Fruit fly (Drosophila melanogaster) whole organism, embryonic: Measurements from ENCODE around the gene aqz.

Source experiments
- fd96Cb ChIP-seq: fragments of 200-800 bp; sonication (Bioruptor generic); optimal IDR thresholded peaks from 2 replicates; lab custom pipeline; 2018; ENCODE audit warnings: missing biosample characterization, mild to moderate bottlenecking, missing genetic modification characterization, moderate library complexity
- h ChIP-seq: fragments of >200 bp; optimal IDR thresholded peaks from 2 replicates; lab custom pipeline; 2017

DNA sequence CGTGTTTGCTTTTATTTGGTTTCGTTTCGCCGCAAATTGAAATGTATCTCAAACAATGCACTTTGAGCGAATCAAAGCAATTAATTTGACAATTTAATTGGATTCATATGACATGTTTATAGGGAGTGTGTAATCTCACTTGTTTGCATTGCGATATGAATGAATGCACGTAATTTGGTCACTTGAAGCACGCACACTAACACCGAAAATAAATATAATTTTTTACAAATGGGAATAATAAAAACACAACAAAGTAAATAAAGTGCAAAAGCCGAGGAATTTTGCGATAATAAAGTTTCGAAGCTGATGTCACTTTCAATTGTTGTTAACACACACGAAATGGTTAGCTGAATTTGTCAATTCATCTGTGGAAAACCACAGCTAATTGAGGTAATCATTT is 24.5 kb upstream of the aqz start:
- TF ChIP-seq fd96Cb (no peak), h (lab: Kevin White, UChicago) (no peak)
